Worm (Caenorhabditis elegans): ENCODE results near the gene C14A6.5.
A peak's percentile ranks its signal among the peaks of the same experiment; 100 is the strongest.

Gene C14A6.5

DNA sequence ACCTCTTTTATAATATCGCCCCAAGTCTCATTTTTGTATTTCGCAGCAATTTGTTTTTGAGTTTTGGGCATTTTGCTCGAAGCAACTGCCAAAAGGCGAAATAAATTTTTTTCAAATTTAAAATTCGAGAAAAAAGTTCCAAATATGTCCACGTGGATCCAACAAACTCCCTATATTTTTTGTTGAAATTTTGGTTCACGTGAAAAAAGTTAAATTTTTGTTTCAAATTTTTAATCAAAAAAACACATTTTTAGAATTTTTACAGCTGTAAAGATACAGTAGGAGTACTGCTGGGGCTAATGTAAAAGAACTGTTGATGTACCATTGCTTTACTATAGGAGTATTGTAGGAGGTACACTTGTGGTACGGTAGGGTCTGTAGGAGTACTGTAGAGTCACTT, 2.5 kb upstream of the C14A6.5 start, which contains the start of gene C14A6.6:
TSS of gene C14A6.6 (minus strand) at position 101 of the 400 bp plus-strand sequence.
- TF ChIP-seq unc-62 (GFP tag; optimal IDR thresholded peaks at IDR 0.05 in 1 of 2) (peak in 1 of 2 experiments; percentile 89), unc-62 (tag; optimal IDR thresholded peaks at IDR 0.05) (no peak), nhr-6 (tag; optimal IDR thresholded peaks at IDR 0.05) (no peak), cey-2 (tag; optimal IDR thresholded peaks at IDR 0.05; ENCODE audit: borderline replicate concordance, insufficient read depth) (no peak), ceh-28 (tag; optimal IDR thresholded peaks at IDR 0.05) (no peak), nhr-11 (tag; optimal IDR thresholded peaks at IDR 0.05) (no peak), ceh-62 (tag; optimal IDR thresholded peaks at IDR 0.05) (no peak), dmd-8 (GFP tag; IDR thresholded peaks at IDR 0.05) (no peak), lin-13 (GFP tag; optimal IDR thresholded peaks at IDR 0.05) (no peak)

DNA sequence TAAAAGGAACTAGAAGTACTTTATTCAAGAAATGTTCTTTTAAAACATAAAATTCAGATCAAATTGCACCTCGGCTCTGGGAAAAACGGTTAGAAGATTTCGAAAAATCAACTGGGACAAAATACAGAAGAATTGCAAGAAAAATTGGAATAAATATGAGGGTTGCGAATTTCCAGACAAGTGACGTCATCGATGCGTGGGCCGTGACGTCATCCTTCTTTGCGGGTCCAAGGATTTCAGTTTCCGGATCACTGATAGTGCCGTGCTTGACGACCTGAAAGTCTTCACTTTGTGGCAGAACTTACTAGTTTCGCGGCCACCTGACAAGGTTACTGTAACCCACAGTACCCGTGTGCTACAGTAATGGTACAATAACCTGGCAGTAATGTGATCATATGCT, 1.2 kb downstream of the C14A6.5 start:
- TF ChIP-seq zfp-2 (tag; optimal IDR thresholded peaks at IDR 0.05) (no peak), arid-1 (GFP tag; conservative IDR thresholded peaks at IDR 0.05) (no peak), nhr-10 (tag; optimal IDR thresholded peaks at IDR 0.05) (no peak), egl-27 (tag; optimal IDR thresholded peaks at IDR 0.05) (no peak), madf-5 (GFP tag; IDR thresholded peaks at IDR 0.05) (no peak), duxl-1 (tag; optimal IDR thresholded peaks at IDR 0.05; ENCODE audit: poor library complexity) (no peak), mep-1 (tag; optimal IDR thresholded peaks at IDR 0.05) (no peak), unc-39 (tag; optimal IDR thresholded peaks at IDR 0.05) (no peak), mdl-1 (tag; optimal IDR thresholded peaks at IDR 0.05) (no peak), ceh-82 (tag; optimal IDR thresholded peaks at IDR 0.05) (no peak), ceh-20 (GFP tag; IDR thresholded peaks at IDR 0.05) (no peak), F26F4.8 (GFP tag; conservative IDR thresholded peaks at IDR 0.05) (no peak), daf-12 (tag; optimal IDR thresholded peaks at IDR 0.05) (no peak), pqm-1 (tag; optimal IDR thresholded peaks at IDR 0.05) (no peak), mes-2 (tag; optimal IDR thresholded peaks at IDR 0.05; ENCODE audit: poor library complexity, severe bottlenecking) (no peak), mdt-29 (GFP tag; IDR thresholded peaks at IDR 0.05) (no peak), unc-62 (GFP tag; optimal IDR thresholded peaks at IDR 0.05 in 1 of 2) (no peak), unc-62 (tag; optimal IDR thresholded peaks at IDR 0.05) (no peak)

ce11 chrV:18162568-18162967, 2.1 kb downstream of the C14A6.5 start, which contains the start of gene C14A6.12:
TSS of gene C14A6.12 (minus strand) at chrV:18162668.
- TF ChIP-seq mdt-29 (GFP tag; IDR thresholded peaks at IDR 0.05) (no peak), hif-1 (tag; optimal IDR thresholded peaks at IDR 0.05) (no peak), zfp-2 (tag; optimal IDR thresholded peaks at IDR 0.05) (no peak), F10B5.3 (tag; optimal IDR thresholded peaks at IDR 0.05) (no peak), ces-1 (GFP tag; optimal IDR thresholded peaks at IDR 0.05) (no peak), daf-12 (tag; optimal IDR thresholded peaks at IDR 0.05) (no peak), F37D6.2 (tag; optimal IDR thresholded peaks at IDR 0.05) (no peak), nhr-28 (tag; optimal IDR thresholded peaks at IDR 0.05) (no peak), nhr-77 (tag; optimal IDR thresholded peaks at IDR 0.05) (no peak), arid-1 (GFP tag; conservative IDR thresholded peaks at IDR 0.05) (no peak)

DNA sequence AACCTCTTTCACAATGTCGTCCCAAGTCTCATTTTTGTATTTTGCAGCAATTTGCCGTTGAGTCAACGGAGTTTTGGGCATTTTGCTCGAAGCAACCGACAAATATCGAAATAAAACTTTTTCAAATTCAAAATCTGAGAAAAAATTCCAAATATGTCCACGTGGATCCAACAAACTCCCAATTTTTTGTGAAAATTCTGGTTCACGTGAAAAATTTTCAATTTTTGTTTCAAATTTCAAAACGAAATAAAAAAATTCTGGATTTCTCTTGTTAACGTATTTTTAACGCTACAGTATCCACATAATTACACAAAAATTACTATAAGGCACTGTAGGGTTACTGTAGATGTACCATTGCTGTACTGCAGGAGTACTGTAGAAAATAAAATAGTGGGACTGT, 3.4 kb downstream of the C14A6.5 start, which contains the start of gene C14A6.13:
TSS of gene C14A6.13 (minus strand) at position 101 of the 400 bp plus-strand sequence.
- no peak for TF ChIP-seq unc-130 (GFP tag; optimal IDR thresholded peaks at IDR 0.05)
- TF ChIP-seq ama-1 (optimal IDR thresholded peaks at IDR 0.05), result no peak
- no peak for TF ChIP-seq cey-2 (tag; optimal IDR thresholded peaks at IDR 0.05; ENCODE audit: borderline replicate concordance, insufficient read depth)
- TF ChIP-seq fkh-10 (GFP tag; optimal IDR thresholded peaks at IDR 0.05), result no peak
- no peak for TF ChIP-seq attf-4 (tag; optimal IDR thresholded peaks at IDR 0.05)
- no peak for TF ChIP-seq egl-27 (tag; optimal IDR thresholded peaks at IDR 0.05)

DNA sequence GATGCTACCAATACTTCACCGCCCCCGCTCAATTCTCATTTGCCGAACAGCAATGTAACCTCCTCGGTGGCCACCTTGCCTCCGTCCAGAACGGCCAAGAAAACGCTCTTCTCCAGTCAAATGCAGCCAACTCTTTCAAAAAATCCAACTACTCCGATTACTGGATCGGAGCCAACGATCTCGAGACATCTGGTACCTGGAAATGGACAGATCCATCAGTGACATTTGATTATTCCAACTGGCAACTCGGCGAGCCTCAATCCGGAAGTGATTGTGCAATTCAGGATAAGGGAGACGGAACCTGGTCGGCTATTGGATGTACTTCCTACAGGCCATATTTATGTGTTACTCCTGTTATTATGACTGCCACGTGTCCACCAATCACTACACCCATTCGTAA, 6.5 kb downstream of the C14A6.5 start:
- peak in 1 of 2 experiments; percentile 97 for TF ChIP-seq unc-62 (GFP tag; optimal IDR thresholded peaks at IDR 0.05 in 1 of 2)
- no peak for TF ChIP-seq unc-62 (tag; optimal IDR thresholded peaks at IDR 0.05)
- no peak for TF ChIP-seq snpc-4 (tag; optimal IDR thresholded peaks at IDR 0.05)

Data from whole organism, L4 larva.